Fruit fly (Drosophila melanogaster) whole organism, prepupa: ENCODE data around the gene Cyp4d21.

Source experiments
- Blimp-1 ChIP-seq: fragments of 200-800 bp; sonication (Bioruptor generic); optimal IDR thresholded peaks from 3 replicates; lab custom pipeline; 2017; ENCODE audit warnings: missing biosample characterization, missing genetic modification characterization, mild to moderate bottlenecking, moderate library complexity, missing genetic modification reagents
- CG10631 ChIP-seq: fragments of 200-800 bp; sonication (Bioruptor generic); optimal IDR thresholded peaks from 2 replicates; lab custom pipeline; 2016; ENCODE audit warnings: missing biosample characterization, missing genetic modification characterization
- CG10669 ChIP-seq: fragments of 200-800 bp; sonication (Bioruptor generic); optimal IDR thresholded peaks from 3 replicates; lab custom pipeline; 2018; ENCODE audit warnings: missing biosample characterization, mild to moderate bottlenecking, missing genetic modification characterization, moderate library complexity
- CG11294 ChIP-seq: fragments of 200-800 bp; sonication (Bioruptor generic); IDR thresholded peaks from 2 replicates; pipeline ENCODE4 v1.3.6; 2022; ENCODE audit warnings: missing biosample characterization, missing genetic modification characterization
- CG11902 ChIP-seq: fragments of 200-800 bp; sonication (Bioruptor generic); optimal IDR thresholded peaks from 3 replicates; lab custom pipeline; 2016; ENCODE audit warnings: missing biosample characterization, missing genetic modification characterization
- CG15336 ChIP-seq: fragments of 200-800 bp; sonication (Bioruptor generic); IDR thresholded peaks from 2 replicates; pipeline ENCODE4 v1.3.6; 2022; ENCODE audit warnings: missing biosample characterization, missing genetic modification characterization
- CG1621 ChIP-seq: fragments of 200-800 bp; sonication (Bioruptor generic); optimal IDR thresholded peaks from 3 replicates; lab custom pipeline; 2018; ENCODE audit warnings: missing biosample characterization, mild to moderate bottlenecking, missing genetic modification characterization
- CG16779 ChIP-seq: fragments of 200-800 bp; sonication (Bioruptor generic); optimal IDR thresholded peaks from 3 replicates; lab custom pipeline; 2017; ENCODE audit warnings: missing biosample characterization, mild to moderate bottlenecking, missing genetic modification characterization
- CG31627 ChIP-seq: fragments of 200-800 bp; sonication (Bioruptor generic); optimal IDR thresholded peaks from 3 replicates; lab custom pipeline; 2016; ENCODE audit warnings: missing biosample characterization, missing genetic modification characterization
- CG32006 ChIP-seq: fragments of 200-800 bp; sonication (Bioruptor generic); optimal IDR thresholded peaks from 3 replicates; lab custom pipeline; 2017; ENCODE audit warnings: missing biosample characterization, mild to moderate bottlenecking, missing genetic modification characterization
- CG3919 ChIP-seq: fragments of 200-800 bp; sonication (Bioruptor generic); optimal IDR thresholded peaks from 3 replicates; lab custom pipeline; 2016; ENCODE audit warnings: missing biosample characterization, missing genetic modification characterization
- CG4318 ChIP-seq: fragments of 200-800 bp; sonication (Bioruptor generic); optimal IDR thresholded peaks from 3 replicates; lab custom pipeline; 2017; ENCODE audit warnings: missing biosample characterization, mild to moderate bottlenecking, missing genetic modification characterization
- CG6276 ChIP-seq: fragments of 200-800 bp; sonication (Bioruptor generic); optimal IDR thresholded peaks from 2 replicates; lab custom pipeline; 2017; ENCODE audit warnings: missing biosample characterization, mild to moderate bottlenecking, missing genetic modification characterization
- CG6792 ChIP-seq: fragments of 200-800 bp; sonication (Bioruptor generic); optimal IDR thresholded peaks from 3 replicates; lab custom pipeline; 2016; ENCODE audit warnings: missing biosample characterization, missing genetic modification characterization
- CG6808 ChIP-seq: fragments of 200-800 bp; sonication (Bioruptor generic); optimal IDR thresholded peaks from 3 replicates; lab custom pipeline; 2017; ENCODE audit warnings: missing biosample characterization, missing genetic modification characterization, mild to moderate bottlenecking, moderate library complexity, missing genetic modification reagents
- CG6854 ChIP-seq: fragments of 200-800 bp; sonication (Bioruptor generic); optimal IDR thresholded peaks from 2 replicates; lab custom pipeline; 2017; ENCODE audit warnings: missing biosample characterization, mild to moderate bottlenecking, missing genetic modification characterization
- CG7368 ChIP-seq: fragments of 200-800 bp; sonication (Bioruptor generic); optimal IDR thresholded peaks from 3 replicates; lab custom pipeline; 2016; ENCODE audit warnings: missing biosample characterization, missing genetic modification characterization
- CG8119 ChIP-seq: fragments of 200-800 bp; sonication (Bioruptor generic); IDR thresholded peaks from 3 replicates; pipeline ENCODE4 v1.3.6; 2022; ENCODE audit warnings: missing biosample characterization, missing genetic modification characterization
- CG9139 ChIP-seq: fragments of 200-800 bp; sonication (Bioruptor generic); optimal IDR thresholded peaks from 3 replicates; lab custom pipeline; 2017; ENCODE audit warnings: missing biosample characterization, mild to moderate bottlenecking, missing genetic modification characterization
- Eip78C ChIP-seq: fragments of 200-800 bp; sonication (Bioruptor generic); peaks from one replicate; lab custom pipeline; 2016; ENCODE audit warnings: missing biosample characterization, missing genetic modification characterization
- Eip93F ChIP-seq: fragments of 200-800 bp; sonication (Bioruptor generic); optimal IDR thresholded peaks from 2 replicates; lab custom pipeline; 2016; ENCODE audit warnings: missing biosample characterization, mild to moderate bottlenecking, missing genetic modification characterization
- Ets21C ChIP-seq: fragments of 200-800 bp; sonication (Bioruptor generic); optimal IDR thresholded peaks from 3 replicates; lab custom pipeline; 2016; ENCODE audit warnings: missing biosample characterization, missing genetic modification characterization
- Gug ChIP-seq: fragments of 200-800 bp; sonication (Bioruptor generic); IDR thresholded peaks from 2 replicates; pipeline ENCODE4 v1.3.6; 2022; ENCODE audit warnings: missing biosample characterization, missing genetic modification characterization
- Hr39 ChIP-seq: fragments of 200-800 bp; sonication (Bioruptor generic); optimal IDR thresholded peaks from 2 replicates; lab custom pipeline; 2016; ENCODE audit warnings: missing biosample characterization, missing genetic modification characterization
- Hr4 ChIP-seq: fragments of 200-800 bp; sonication (Bioruptor generic); optimal IDR thresholded peaks from 3 replicates; lab custom pipeline; 2016; ENCODE audit warnings: missing biosample characterization, missing genetic modification characterization
- Lpt ChIP-seq: fragments of 200-800 bp; sonication (Bioruptor generic); optimal IDR thresholded peaks from 3 replicates; lab custom pipeline; 2016; ENCODE audit warnings: missing biosample characterization, missing genetic modification characterization
- Met ChIP-seq: fragments of 200-800 bp; sonication (Bioruptor generic); optimal IDR thresholded peaks from 3 replicates; lab custom pipeline; 2016; ENCODE audit warnings: missing biosample characterization, missing genetic modification characterization
- OdsH ChIP-seq: fragments of 200-800 bp; sonication (Bioruptor generic); optimal IDR thresholded peaks from 3 replicates; lab custom pipeline; 2016; ENCODE audit warnings: missing biosample characterization, missing genetic modification characterization
- Smox ChIP-seq: fragments of 200-800 bp; sonication (Bioruptor generic); optimal IDR thresholded peaks from 3 replicates; lab custom pipeline; 2016; ENCODE audit warnings: missing biosample characterization, missing genetic modification characterization
- Sox102F ChIP-seq: fragments of 200-800 bp; sonication (Bioruptor generic); optimal IDR thresholded peaks from 2 replicates; lab custom pipeline; 2016; ENCODE audit warnings: missing biosample characterization, mild to moderate bottlenecking, missing genetic modification characterization
- Sox14 ChIP-seq: fragments of 200-800 bp; sonication (Bioruptor generic); optimal IDR thresholded peaks from 3 replicates; lab custom pipeline; 2016; ENCODE audit warnings: missing biosample characterization, missing genetic modification characterization
- Sox15 ChIP-seq: fragments of 200-800 bp; sonication (Bioruptor generic); optimal IDR thresholded peaks from 3 replicates; lab custom pipeline; 2016; ENCODE audit warnings: missing biosample characterization, missing genetic modification characterization
- achi ChIP-seq: fragments of 200-800 bp; sonication (Bioruptor generic); optimal IDR thresholded peaks from 3 replicates; lab custom pipeline; 2016; ENCODE audit warnings: missing biosample characterization, missing genetic modification characterization
- acj6 ChIP-seq: fragments of 200-800 bp; sonication (Bioruptor generic); optimal IDR thresholded peaks from 3 replicates; lab custom pipeline; 2016; ENCODE audit warnings: missing biosample characterization, missing genetic modification characterization
- dsx ChIP-seq: fragments of 200-800 bp; optimal IDR thresholded peaks from 3 replicates; lab custom pipeline; 2019; ENCODE audit warnings: missing biosample characterization, mild to moderate bottlenecking, missing genetic modification characterization, moderate library complexity; ENCODE audit not compliant: poor library complexity, severe bottlenecking
- eg ChIP-seq: fragments of 200-800 bp; sonication (Bioruptor generic); IDR thresholded peaks from 3 replicates; pipeline ENCODE4 v1.3.6; 2022; ENCODE audit warnings: missing biosample characterization, missing genetic modification characterization
- esn ChIP-seq: fragments of 200-800 bp; sonication (Bioruptor generic); optimal IDR thresholded peaks from 2 replicates; lab custom pipeline; 2016; ENCODE audit warnings: missing biosample characterization, mild to moderate bottlenecking, missing genetic modification characterization, moderate library complexity
- fd59A ChIP-seq: fragments of 200-800 bp; sonication (Bioruptor generic); optimal IDR thresholded peaks from 2 replicates; lab custom pipeline; 2017; ENCODE audit warnings: missing biosample characterization, mild to moderate bottlenecking, missing genetic modification characterization, missing genetic modification reagents
- fd85E ChIP-seq: fragments of 200-800 bp; sonication (Bioruptor generic); optimal IDR thresholded peaks from 3 replicates; lab custom pipeline; 2016; ENCODE audit warnings: missing biosample characterization, missing genetic modification characterization
- fkh ChIP-seq: fragments of 200-800 bp; sonication (Bioruptor generic); optimal IDR thresholded peaks from 3 replicates; lab custom pipeline; 2017; ENCODE audit warnings: missing biosample characterization, mild to moderate bottlenecking, missing genetic modification characterization, moderate library complexity
- lz ChIP-seq: fragments of 200-800 bp; sonication (Bioruptor generic); optimal IDR thresholded peaks from 3 replicates; lab custom pipeline; 2016; ENCODE audit warnings: missing biosample characterization, missing genetic modification characterization
- net ChIP-seq: fragments of 200-800 bp; sonication (Bioruptor generic); optimal IDR thresholded peaks from 3 replicates; lab custom pipeline; 2016; ENCODE audit warnings: missing biosample characterization, missing genetic modification characterization
- pdm3 ChIP-seq: fragments of 200-800 bp; sonication (Bioruptor generic); optimal IDR thresholded peaks from 3 replicates; lab custom pipeline; 2016; ENCODE audit warnings: missing biosample characterization, missing genetic modification characterization
- salr ChIP-seq, 2 experiments: fragments of 200-800 bp; sonication (Bioruptor generic); optimal IDR thresholded peaks; 3 replicates each; lab custom pipeline; 2016 to 2018; ENCODE audit warnings: missing biosample characterization in 2 of 2, missing genetic modification characterization in 2 of 2, mild to moderate bottlenecking in 1 of 2
- spab ChIP-seq: fragments of 200-800 bp; sonication (Bioruptor generic); optimal IDR thresholded peaks from 2 replicates; lab custom pipeline; 2017; ENCODE audit warnings: missing biosample characterization, mild to moderate bottlenecking, missing genetic modification characterization, missing genetic modification reagents
- ss ChIP-seq, 2 experiments: fragments of 200-800 bp; sonication (Bioruptor generic); optimal IDR thresholded peaks; 2 replicates in 1 of 2; 3 replicates in 1 of 2; lab custom pipeline; 2017 to 2018; ENCODE audit warnings: mild to moderate bottlenecking in 2 of 2, missing biosample characterization in 2 of 2, missing genetic modification characterization in 2 of 2, moderate library complexity in 1 of 2
- svp ChIP-seq: fragments of 200-800 bp; sonication (Bioruptor generic); peaks from one replicate; lab custom pipeline; 2016; ENCODE audit warnings: missing biosample characterization, missing genetic modification characterization
- vri ChIP-seq: fragments of 200-800 bp; sonication (Bioruptor generic); optimal IDR thresholded peaks from 3 replicates; lab custom pipeline; 2016; ENCODE audit warnings: missing biosample characterization, mild to moderate bottlenecking, missing genetic modification characterization

Gene Cyp4d21

dm6 chr2L:7562542-7562941, 42.9 kb upstream of the Cyp4d21 start:
- TF ChIP-seq Lpt (no peak), esn (GFP tag; lab: Kevin White, UChicago) (no peak), spab (GFP tag; lab: Kevin White, UChicago) (no peak), dsx (no peak), CG32006 (GFP tag; lab: Kevin White, UChicago) (no peak), fd59A (no peak), CG6854 (GFP tag; lab: Kevin White, UChicago) (no peak), Hr39 (GFP tag; lab: Kevin White, UChicago) (no peak), Sox14 (GFP tag; lab: Kevin White, UChicago) (no peak), CG4318 (GFP tag; lab: Kevin White, UChicago) (no peak), CG16779 (tag; lab: Kevin White, UChicago) (no peak), net (GFP tag; lab: Kevin White, UChicago) (no peak), CG11294 (GFP tag; lab: Robert Waterston, UW) (no peak), CG31627 (GFP tag; lab: Kevin White, UChicago) (no peak), Blimp-1 (GFP tag; lab: Kevin White, UChicago) (no peak)

dm6 chr2L:7564856-7565255, 40.5 kb upstream of the Cyp4d21 start:
- TF ChIP-seq pdm3 (GFP tag; lab: Kevin White, UChicago) (peak; percentile 48), CG6276 (GFP tag; lab: Kevin White, UChicago) (peak; percentile 2), Met (GFP tag; lab: Kevin White, UChicago) (peak; percentile 34), svp (GFP tag; lab: Kevin White, UChicago) (peak; percentile 59), CG16779 (tag; lab: Kevin White, UChicago) (no peak), fd85E (GFP tag; lab: Kevin White, UChicago) (no peak), eg (GFP tag; lab: Robert Waterston, UW) (peak; percentile 60; the same call in 2 of the 3 replicates), CG6792 (GFP tag; lab: Kevin White, UChicago) (peak; percentile 61), CG8119 (GFP tag; lab: Robert Waterston, UW) (peak; percentile 31; the same call in 1 of the 3 replicates), CG9139 (peak; percentile 1), CG6854 (GFP tag; lab: Kevin White, UChicago) (no peak), salr (GFP tag; optimal IDR thresholded peaks at IDR 0.05; lab: Kevin White, UChicago) (peak; percentile 5 to 10), Lpt (peak; percentile 14), CG31627 (GFP tag; lab: Kevin White, UChicago) (peak; percentile 60), OdsH (GFP tag; lab: Kevin White, UChicago) (peak; percentile 47), acj6 (GFP tag; lab: Kevin White, UChicago) (peak; percentile 68), fd59A (peak; percentile 3), achi (GFP tag; lab: Kevin White, UChicago) (peak; percentile 50), CG10669 (GFP tag; lab: Kevin White, UChicago) (peak; percentile 45), ss (GFP tag; optimal IDR thresholded peaks at IDR 0.05; lab: Kevin White, UChicago) (peak; percentile 25 to 49), vri (GFP tag; lab: Kevin White, UChicago) (no peak), fkh (peak; percentile 15), Eip78C (GFP tag; lab: Kevin White, UChicago) (peak; percentile 85), Eip93F (no peak), Sox102F (GFP tag; lab: Kevin White, UChicago) (peak; percentile 49), CG15336 (0 out of 2 replicates have a peak, but pooled peaks have one; percentile 11), net (GFP tag; lab: Kevin White, UChicago) (peak; percentile 54), CG3919 (GFP tag; lab: Kevin White, UChicago) (peak; percentile 64), Smox (GFP tag; lab: Kevin White, UChicago) (peak; percentile 36), CG4318 (GFP tag; lab: Kevin White, UChicago) (no peak), lz (GFP tag; lab: Kevin White, UChicago) (peak; percentile 13), Sox15 (peak; percentile 40), CG11294 (GFP tag; lab: Robert Waterston, UW) (no peak), Blimp-1 (GFP tag; lab: Kevin White, UChicago) (no peak), CG11902 (GFP tag; lab: Kevin White, UChicago) (peak; percentile 7), Hr4 (peak; percentile 32), Ets21C (GFP tag; lab: Kevin White, UChicago) (peak; percentile 21), spab (GFP tag; lab: Kevin White, UChicago) (peak; percentile 32), CG6808 (GFP tag; lab: Kevin White, UChicago) (peak; percentile 4), CG1621 (tag; lab: Kevin White, UChicago) (no peak), Gug (GFP tag; lab: Robert Waterston, UW) (no peak), CG7368 (GFP tag; lab: Kevin White, UChicago) (no peak), CG10631 (GFP tag; lab: Kevin White, UChicago) (peak; percentile 30), Hr39 (GFP tag; lab: Kevin White, UChicago) (peak; percentile 59)
